Fruit fly (Drosophila melanogaster) whole organism, embryonic: ENCODE data around the gene CG13250.

Source experiments
- Abd-B ChIP-seq: fragments of 200-800 bp; sonication (Bioruptor generic); optimal IDR thresholded peaks from 2 replicates; lab custom pipeline; 2018; ENCODE audit warnings: missing biosample characterization, mild to moderate bottlenecking, missing genetic modification characterization, moderate library complexity
- Awh ChIP-seq: fragments of 200-800 bp; sonication (Bioruptor generic); IDR thresholded peaks from 2 replicates; pipeline ENCODE4, ENCODE4 v1.3.6; 2022; ENCODE audit warnings: missing biosample characterization, missing genetic modification characterization
- CG12236 ChIP-seq: fragments of 200-800 bp; sonication (Bioruptor generic); optimal IDR thresholded peaks from 2 replicates; lab custom pipeline; 2016; ENCODE audit warnings: missing biosample characterization, missing genetic modification characterization
- CG17568 ChIP-seq: fragments of 200-800 bp; sonication (Bioruptor generic); optimal IDR thresholded peaks from 2 replicates; lab custom pipeline; 2018; ENCODE audit warnings: missing biosample characterization, mild to moderate bottlenecking, missing genetic modification characterization, moderate library complexity
- CG17802 ChIP-seq: fragments of 200-800 bp; sonication (Bioruptor generic); optimal IDR thresholded peaks from 2 replicates; lab custom pipeline; 2018; ENCODE audit warnings: missing biosample characterization, mild to moderate bottlenecking, missing genetic modification characterization, moderate library complexity
- CG2199 ChIP-seq: fragments of 200-800 bp; sonication (Bioruptor generic); IDR thresholded peaks from 3 replicates; pipeline ENCODE4 v1.3.6; 2022; ENCODE audit warnings: missing biosample characterization, missing genetic modification characterization
- CG2712 ChIP-seq: fragments of 200-800 bp; optimal IDR thresholded peaks from 3 replicates; lab custom pipeline; 2019; ENCODE audit warnings: missing biosample characterization, mild to moderate bottlenecking, missing genetic modification characterization, moderate library complexity
- CG31441 ChIP-seq: fragments of 200-800 bp; sonication (Bioruptor generic); IDR thresholded peaks from 2 replicates; pipeline ENCODE4 v1.3.6; 2022; ENCODE audit warnings: missing biosample characterization, missing genetic modification characterization
- CG4707 ChIP-seq: fragments of 200-800 bp; sonication (Bioruptor generic); optimal IDR thresholded peaks from 2 replicates; lab custom pipeline; 2018; ENCODE audit warnings: missing biosample characterization, mild to moderate bottlenecking, missing genetic modification characterization, moderate library complexity
- CG4820 ChIP-seq: fragments of 200-800 bp; sonication (Bioruptor generic); optimal IDR thresholded peaks from 3 replicates; lab custom pipeline; 2016; ENCODE audit warnings: missing biosample characterization, missing genetic modification characterization
- CG5245 ChIP-seq: fragments of 200-800 bp; sonication (Bioruptor generic); optimal IDR thresholded peaks from 3 replicates; lab custom pipeline; 2016; ENCODE audit warnings: missing biosample characterization, missing genetic modification characterization
- CG6813 ChIP-seq: fragments of 200-800 bp; sonication (Bioruptor generic); optimal IDR thresholded peaks from 2 replicates; lab custom pipeline; 2017; ENCODE audit warnings: missing biosample characterization, missing genetic modification characterization, mild to moderate bottlenecking, moderate library complexity, missing genetic modification reagents
- CG8359 ChIP-seq: fragments of 200-800 bp; sonication (Bioruptor generic); optimal IDR thresholded peaks from 2 replicates; lab custom pipeline; 2017; ENCODE audit warnings: missing biosample characterization, mild to moderate bottlenecking, missing genetic modification characterization, borderline replicate concordance
- CG8388 ChIP-seq: fragments of 200-800 bp; sonication (Bioruptor generic); optimal IDR thresholded peaks from 2 replicates; lab custom pipeline; 2019; ENCODE audit warnings: missing biosample characterization, mild to moderate bottlenecking, missing genetic modification characterization, moderate library complexity
- CG8924 ChIP-seq: fragments of 200-800 bp; optimal IDR thresholded peaks from 3 replicates; lab custom pipeline; 2019; ENCODE audit warnings: missing biosample characterization, mild to moderate bottlenecking, missing genetic modification characterization, moderate library complexity
- CG9727 ChIP-seq: fragments of 200-800 bp; sonication (Bioruptor generic); optimal IDR thresholded peaks from 3 replicates; lab custom pipeline; 2017; ENCODE audit warnings: missing biosample characterization, mild to moderate bottlenecking, missing genetic modification characterization
- CoRest ChIP-seq: fragments of 200-800 bp; sonication (Bioruptor generic); optimal IDR thresholded peaks from 3 replicates; lab custom pipeline; 2018; ENCODE audit warnings: missing biosample characterization, mild to moderate bottlenecking, missing genetic modification characterization, moderate library complexity
- Dip3 ChIP-seq: fragments of 200-800 bp; sonication (Bioruptor generic); optimal IDR thresholded peaks from 3 replicates; lab custom pipeline; 2016; ENCODE audit warnings: missing biosample characterization, missing genetic modification characterization
- Eip74EF ChIP-seq, 2 experiments: fragments of 200-800 bp in 1 of 2; fragments of >200 bp in 1 of 2; sonication (Bioruptor generic) in 1 of 2; optimal IDR thresholded peaks; 2 replicates each; lab custom pipeline; 2017 to 2019; ENCODE audit warnings: missing biosample characterization in 2 of 2, missing genetic modification characterization in 2 of 2, mild to moderate bottlenecking in 1 of 2, moderate library complexity in 1 of 2
- HmgD ChIP-seq: fragments of 200-800 bp; sonication (Bioruptor generic); optimal IDR thresholded peaks from 3 replicates; lab custom pipeline; 2016; ENCODE audit warnings: missing biosample characterization, missing genetic modification characterization
- Hmx ChIP-seq: fragments of 200-800 bp; sonication (Bioruptor generic); optimal IDR thresholded peaks from 2 replicates; lab custom pipeline; 2016; ENCODE audit warnings: missing biosample characterization, missing genetic modification characterization
- Hr78 ChIP-seq, 2 experiments: fragments of 200-800 bp in 1 of 2; fragments of >200 bp in 1 of 2; sonication (Bioruptor generic) in 1 of 2; optimal IDR thresholded peaks; 2 replicates each; lab custom pipeline; 2017 to 2019; ENCODE audit warnings: missing biosample characterization in 2 of 2, missing genetic modification characterization in 2 of 2, mild to moderate bottlenecking in 1 of 2, moderate library complexity in 1 of 2
- Hsf ChIP-seq: fragments of 200-800 bp; sonication (Bioruptor generic); optimal IDR thresholded peaks from 3 replicates; lab custom pipeline; 2016; ENCODE audit warnings: missing biosample characterization, missing genetic modification characterization
- Jarid2 ChIP-seq: fragments of 200-800 bp; sonication (Bioruptor generic); optimal IDR thresholded peaks from 3 replicates; lab custom pipeline; 2017; ENCODE audit warnings: mild to moderate bottlenecking, missing biosample characterization, missing genetic modification reagents, missing genetic modification characterization
- Mad ChIP-seq: fragments of 200-800 bp; sonication (Bioruptor generic); optimal IDR thresholded peaks from 2 replicates; lab custom pipeline; 2016; ENCODE audit warnings: missing biosample characterization, missing genetic modification characterization
- NK7.1 ChIP-seq: fragments of 200-800 bp; sonication (Bioruptor generic); optimal IDR thresholded peaks from 3 replicates; lab custom pipeline; 2016; ENCODE audit warnings: missing biosample characterization, missing genetic modification characterization
- Oaz ChIP-seq: fragments of 200-800 bp; sonication (Bioruptor generic); IDR thresholded peaks from 2 replicates; pipeline ENCODE4 v1.3.6; 2022; ENCODE audit warnings: missing biosample characterization, missing genetic modification characterization
- Spps ChIP-seq: fragments of 200-800 bp; sonication (Bioruptor generic); optimal IDR thresholded peaks from 2 replicates; lab custom pipeline; 2018; ENCODE audit warnings: missing biosample characterization, mild to moderate bottlenecking, missing genetic modification characterization
- Xbp1 ChIP-seq: fragments of 200-800 bp; sonication (Bioruptor generic); optimal IDR thresholded peaks from 3 replicates; lab custom pipeline; 2016; ENCODE audit warnings: missing biosample characterization, mild to moderate bottlenecking, missing genetic modification characterization
- cad ChIP-seq: fragments of >200 bp; optimal IDR thresholded peaks from 2 replicates; lab custom pipeline; 2017; ENCODE audit warnings: missing biosample characterization, missing genetic modification characterization
- crol ChIP-seq: fragments of 200-800 bp; sonication (Bioruptor generic); IDR thresholded peaks from 2 replicates; pipeline ENCODE4 v1.3.6; 2022; ENCODE audit warnings: missing biosample characterization, missing genetic modification characterization
- crp ChIP-seq, 2 experiments: fragments of 200-800 bp; sonication (Bioruptor generic); optimal IDR thresholded peaks; 2 replicates in 1 of 2; 3 replicates in 1 of 2; lab custom pipeline; 2017; ENCODE audit warnings: missing biosample characterization in 2 of 2, missing genetic modification characterization in 2 of 2, mild to moderate bottlenecking in 1 of 2, moderate library complexity in 1 of 2
- dm ChIP-seq: fragments of 200-800 bp; sonication (Bioruptor generic); optimal IDR thresholded peaks from 3 replicates; lab custom pipeline; 2016; ENCODE audit warnings: missing biosample characterization, missing genetic modification characterization
- en ChIP-seq: fragments of 200-800 bp; sonication (Bioruptor generic); optimal IDR thresholded peaks from 2 replicates; lab custom pipeline; 2016; ENCODE audit warnings: missing biosample characterization, missing genetic modification characterization
- exex ChIP-seq: fragments of 200-800 bp; sonication (Bioruptor generic); optimal IDR thresholded peaks from 4 replicates; lab custom pipeline; 2018; ENCODE audit warnings: missing biosample characterization, mild to moderate bottlenecking, missing genetic modification characterization, moderate library complexity
- gcm ChIP-seq: fragments of 200-800 bp; sonication (Bioruptor generic); optimal IDR thresholded peaks from 2 replicates; lab custom pipeline; 2019; ENCODE audit warnings: missing biosample characterization, mild to moderate bottlenecking, missing genetic modification characterization, moderate library complexity
- gcm2 ChIP-seq: fragments of 200-800 bp; sonication (Bioruptor generic); optimal IDR thresholded peaks from 2 replicates; lab custom pipeline; 2016; ENCODE audit warnings: missing biosample characterization, missing genetic modification characterization
- gro ChIP-seq: fragments of 200-800 bp; sonication (Bioruptor generic); optimal IDR thresholded peaks from 2 replicates; lab custom pipeline; 2016; ENCODE audit warnings: missing biosample characterization, missing genetic modification characterization
- her ChIP-seq: fragments of 200-800 bp; sonication (Bioruptor generic); optimal IDR thresholded peaks from 2 replicates; lab custom pipeline; 2016; ENCODE audit warnings: missing biosample characterization, missing genetic modification characterization
- ken ChIP-seq: fragments of 200-800 bp; sonication (Bioruptor generic); IDR thresholded peaks from 3 replicates; pipeline ENCODE4 v1.3.6; 2022; ENCODE audit warnings: missing biosample characterization, missing genetic modification characterization
- knrl ChIP-seq: fragments of 200-800 bp; sonication (Bioruptor generic); IDR thresholded peaks from 3 replicates; pipeline ENCODE4 v1.3.6; 2022; ENCODE audit warnings: missing biosample characterization, missing genetic modification characterization; ENCODE audit not compliant: partially characterized antibody
- lbe ChIP-seq: fragments of 200-800 bp; sonication (Bioruptor generic); optimal IDR thresholded peaks from 2 replicates; lab custom pipeline; 2016; ENCODE audit warnings: missing biosample characterization, mild to moderate bottlenecking, missing genetic modification characterization
- lmd ChIP-seq: fragments of 200-800 bp; sonication (Bioruptor generic); IDR thresholded peaks from 2 replicates; pipeline ENCODE4 v1.3.6; 2022; ENCODE audit warnings: missing biosample characterization, missing genetic modification characterization
- ranshi ChIP-seq: fragments of 200-800 bp; sonication (Bioruptor generic); IDR thresholded peaks from 2 replicates; pipeline ENCODE4 v1.3.6; 2022; ENCODE audit warnings: missing biosample characterization, missing genetic modification characterization
- ro ChIP-seq: fragments of 200-800 bp; sonication (Bioruptor generic); IDR thresholded peaks from 2 replicates; pipeline ENCODE4 v1.3.6; 2022; ENCODE audit warnings: missing biosample characterization, missing genetic modification characterization
- sim ChIP-seq: fragments of 200-800 bp; sonication (Bioruptor generic); IDR thresholded peaks from 2 replicates; pipeline ENCODE4 v1.3.6; 2022; ENCODE audit warnings: missing biosample characterization, missing genetic modification characterization
- sqz ChIP-seq: fragments of 200-800 bp; sonication (Bioruptor generic); optimal IDR thresholded peaks from 3 replicates; lab custom pipeline; 2018; ENCODE audit warnings: missing biosample characterization, mild to moderate bottlenecking, missing genetic modification characterization
- twi ChIP-seq: fragments of 200-800 bp; optimal IDR thresholded peaks from 2 replicates; lab custom pipeline; 2019; ENCODE audit warnings: missing biosample characterization, mild to moderate bottlenecking, missing genetic modification characterization, moderate library complexity
- zen ChIP-seq: fragments of 200-800 bp; sonication (Bioruptor generic); optimal IDR thresholded peaks from 3 replicates; lab custom pipeline; 2018; ENCODE audit warnings: missing biosample characterization, mild to moderate bottlenecking, missing genetic modification characterization, moderate library complexity

CG13250 gene

dm6 chr3L:20508136-20508635 is 25.3 kb upstream of the CG13250 start (continued):
- TF ChIP-seq Oaz (GFP tag; lab: Robert Waterston, UW): no peak; the same call in 1 of the 2 replicates
- peak; percentile 67 for TF ChIP-seq en (GFP tag; lab: Kevin White, UChicago)
- peak; percentile 84; the same call in 2 of the 3 replicates for TF ChIP-seq CG2199 (GFP tag; lab: Robert Waterston, UW)
- peak; percentile 71 for TF ChIP-seq NK7.1 (GFP tag; lab: Kevin White, UChicago)
- peak; percentile 88 for TF ChIP-seq exex
- TF ChIP-seq sqz: peak; percentile 65
- peak; percentile 90 for TF ChIP-seq Mad (GFP tag; lab: Kevin White, UChicago)
- TF ChIP-seq sim (GFP tag; lab: Robert Waterston, UW): peak; percentile 64; the same call in 1 of the 2 replicates
- TF ChIP-seq Hsf (GFP tag; lab: Kevin White, UChicago): peak; percentile 94
- TF ChIP-seq ranshi: peak; percentile 91; the same call in 1 of the 2 replicates
- peak; percentile 84 for TF ChIP-seq CG8359 (GFP tag; lab: Kevin White, UChicago)
- TF ChIP-seq crol (GFP tag; lab: Robert Waterston, UW): no peak; the same call in 1 of the 2 replicates
- peak; percentile 63; the same call in 2 of the 3 replicates for TF ChIP-seq knrl (GFP tag; lab: Robert Waterston, UW)
- peak; percentile 96 for TF ChIP-seq Dip3 (GFP tag; lab: Kevin White, UChicago)
- peak; percentile 86 for TF ChIP-seq CG17568 (GFP tag; lab: Kevin White, UChicago)
- peak; percentile 91 for TF ChIP-seq CG5245 (GFP tag; lab: Kevin White, UChicago)
- TF ChIP-seq zen: peak; percentile 83
- TF ChIP-seq CG8924 (tag; lab: Kevin White, UChicago): peak; percentile 89
- peak in 1 of 2 experiments; percentile 85 for TF ChIP-seq Eip74EF (GFP tag; optimal IDR thresholded peaks at IDR 0.05; lab: Kevin White, UChicago)
- peak; percentile 94 for TF ChIP-seq gro (GFP tag; lab: Kevin White, UChicago)
- peak; percentile 75 for TF ChIP-seq dm (GFP tag; lab: Kevin White, UChicago)
- TF ChIP-seq CG4707 (GFP tag; lab: Kevin White, UChicago): peak; percentile 66
- TF ChIP-seq CoRest (tag; lab: Kevin White, UChicago): peak; percentile 95
- peak; percentile 68 for TF ChIP-seq gcm (GFP tag; lab: Kevin White, UChicago)
- TF ChIP-seq Jarid2 (GFP tag; lab: Kevin White, UChicago): peak; percentile 74
- peak; percentile 96 for TF ChIP-seq lmd (GFP tag; lab: Robert Waterston, UW)
- TF ChIP-seq gcm2: peak; percentile 76
- TF ChIP-seq Awh: peak; percentile 82
- TF ChIP-seq Abd-B (GFP tag; lab: Kevin White, UChicago): peak; percentile 96
- peak; percentile 87 for TF ChIP-seq CG31441
- peak; percentile 66 for TF ChIP-seq Spps (tag; lab: Kevin White, UChicago)
- peak; percentile 64 for TF ChIP-seq CG17802
- TF ChIP-seq ken (GFP tag; lab: Robert Waterston, UW): peak; percentile 81
- TF ChIP-seq lbe (GFP tag; lab: Kevin White, UChicago): peak; percentile 81
- peak; percentile 92 for TF ChIP-seq CG6813
- peak; percentile 89 for TF ChIP-seq CG2712
- TF ChIP-seq crp (GFP tag; optimal IDR thresholded peaks at IDR 0.05; lab: Kevin White, UChicago): peak in 1 of 2 experiments; percentile 55
- peak; percentile 81 for TF ChIP-seq HmgD (GFP tag; lab: Kevin White, UChicago)
- TF ChIP-seq CG9727 (GFP tag; lab: Kevin White, UChicago): peak; percentile 94
- no peak for TF ChIP-seq twi (tag; lab: Kevin White, UChicago)
- peak; percentile 78 for TF ChIP-seq her
- TF ChIP-seq Hmx (GFP tag; lab: Kevin White, UChicago): peak; percentile 87
- peak; percentile 71 for TF ChIP-seq CG8388 (GFP tag; lab: Kevin White, UChicago)
- TF ChIP-seq CG4820 (GFP tag; lab: Kevin White, UChicago): peak; percentile 90
- TF ChIP-seq cad (GFP tag; lab: Kevin White, UChicago): no peak
- TF ChIP-seq Xbp1 (GFP tag; lab: Kevin White, UChicago): peak; percentile 93
- TF ChIP-seq CG12236: peak; percentile 40
- TF ChIP-seq Hr78 (GFP tag; optimal IDR thresholded peaks at IDR 0.05; lab: Kevin White, UChicago): peak in 1 of 2 experiments; percentile 58
- peak; percentile 72; the same call in 1 of the 2 replicates for TF ChIP-seq ro (GFP tag; lab: Robert Waterston, UW)
